Fruit fly (Drosophila melanogaster) whole organism, prepupa: Measurements from ENCODE around the gene Faa.

Experiments used
- CG11762 ChIP-seq: fragments of 200-800 bp; sonication (Bioruptor generic); optimal IDR thresholded peaks from 3 replicates; lab custom pipeline; 2016; ENCODE audit warnings: missing biosample characterization, missing genetic modification characterization; ENCODE audit not compliant: insufficient read depth
- CG11902 ChIP-seq: fragments of 200-800 bp; sonication (Bioruptor generic); optimal IDR thresholded peaks from 3 replicates; lab custom pipeline; 2016; ENCODE audit warnings: missing biosample characterization, missing genetic modification characterization
- CG15336 ChIP-seq: fragments of 200-800 bp; sonication (Bioruptor generic); IDR thresholded peaks from 2 replicates; pipeline ENCODE4 v1.3.6; 2022; ENCODE audit warnings: missing biosample characterization, missing genetic modification characterization
- CG1621 ChIP-seq: fragments of 200-800 bp; sonication (Bioruptor generic); optimal IDR thresholded peaks from 3 replicates; lab custom pipeline; 2018; ENCODE audit warnings: missing biosample characterization, mild to moderate bottlenecking, missing genetic modification characterization
- CG16779 ChIP-seq: fragments of 200-800 bp; sonication (Bioruptor generic); optimal IDR thresholded peaks from 3 replicates; lab custom pipeline; 2017; ENCODE audit warnings: missing biosample characterization, mild to moderate bottlenecking, missing genetic modification characterization
- CG3032 ChIP-seq: fragments of 200-800 bp; optimal IDR thresholded peaks from 2 replicates; lab custom pipeline; 2019; ENCODE audit warnings: missing biosample characterization, mild to moderate bottlenecking, missing genetic modification characterization, moderate library complexity
- CG32006 ChIP-seq: fragments of 200-800 bp; sonication (Bioruptor generic); optimal IDR thresholded peaks from 3 replicates; lab custom pipeline; 2017; ENCODE audit warnings: missing biosample characterization, mild to moderate bottlenecking, missing genetic modification characterization
- CG34406 ChIP-seq: fragments of 200-800 bp; sonication (Bioruptor generic); optimal IDR thresholded peaks from 3 replicates; lab custom pipeline; 2016; ENCODE audit warnings: missing biosample characterization, missing genetic modification characterization
- CG3919 ChIP-seq: fragments of 200-800 bp; sonication (Bioruptor generic); optimal IDR thresholded peaks from 3 replicates; lab custom pipeline; 2016; ENCODE audit warnings: missing biosample characterization, missing genetic modification characterization
- CG6163 ChIP-seq: fragments of 200-800 bp; sonication (Bioruptor generic); IDR thresholded peaks from 3 replicates; pipeline ENCODE4 v1.3.6; 2022; ENCODE audit warnings: missing biosample characterization, missing genetic modification characterization
- CG6792 ChIP-seq: fragments of 200-800 bp; sonication (Bioruptor generic); optimal IDR thresholded peaks from 3 replicates; lab custom pipeline; 2016; ENCODE audit warnings: missing biosample characterization, missing genetic modification characterization
- CG6854 ChIP-seq: fragments of 200-800 bp; sonication (Bioruptor generic); optimal IDR thresholded peaks from 2 replicates; lab custom pipeline; 2017; ENCODE audit warnings: missing biosample characterization, mild to moderate bottlenecking, missing genetic modification characterization
- CG7368 ChIP-seq: fragments of 200-800 bp; sonication (Bioruptor generic); optimal IDR thresholded peaks from 3 replicates; lab custom pipeline; 2016; ENCODE audit warnings: missing biosample characterization, missing genetic modification characterization
- CG8119 ChIP-seq: fragments of 200-800 bp; sonication (Bioruptor generic); IDR thresholded peaks from 3 replicates; pipeline ENCODE4 v1.3.6; 2022; ENCODE audit warnings: missing biosample characterization, missing genetic modification characterization
- CG9139 ChIP-seq: fragments of 200-800 bp; sonication (Bioruptor generic); optimal IDR thresholded peaks from 3 replicates; lab custom pipeline; 2017; ENCODE audit warnings: missing biosample characterization, mild to moderate bottlenecking, missing genetic modification characterization
- Eip75B ChIP-seq: fragments of 200-800 bp; sonication (Bioruptor generic); optimal IDR thresholded peaks from 3 replicates; lab custom pipeline; 2016; ENCODE audit warnings: missing biosample characterization, missing genetic modification characterization
- Eip78C ChIP-seq: fragments of 200-800 bp; sonication (Bioruptor generic); peaks from one replicate; lab custom pipeline; 2016; ENCODE audit warnings: missing biosample characterization, missing genetic modification characterization
- Eip93F ChIP-seq: fragments of 200-800 bp; sonication (Bioruptor generic); optimal IDR thresholded peaks from 2 replicates; lab custom pipeline; 2016; ENCODE audit warnings: missing biosample characterization, mild to moderate bottlenecking, missing genetic modification characterization
- Ets21C ChIP-seq: fragments of 200-800 bp; sonication (Bioruptor generic); optimal IDR thresholded peaks from 3 replicates; lab custom pipeline; 2016; ENCODE audit warnings: missing biosample characterization, missing genetic modification characterization
- Ets96B ChIP-seq: fragments of 200-800 bp; optimal IDR thresholded peaks from 2 replicates; lab custom pipeline; 2019; ENCODE audit warnings: missing biosample characterization, mild to moderate bottlenecking, missing genetic modification characterization, moderate library complexity
- Gug ChIP-seq: fragments of 200-800 bp; sonication (Bioruptor generic); IDR thresholded peaks from 2 replicates; pipeline ENCODE4 v1.3.6; 2022; ENCODE audit warnings: missing biosample characterization, missing genetic modification characterization
- Hr39 ChIP-seq: fragments of 200-800 bp; sonication (Bioruptor generic); optimal IDR thresholded peaks from 2 replicates; lab custom pipeline; 2016; ENCODE audit warnings: missing biosample characterization, missing genetic modification characterization
- Hr4 ChIP-seq: fragments of 200-800 bp; sonication (Bioruptor generic); optimal IDR thresholded peaks from 3 replicates; lab custom pipeline; 2016; ENCODE audit warnings: missing biosample characterization, missing genetic modification characterization
- Lpt ChIP-seq: fragments of 200-800 bp; sonication (Bioruptor generic); optimal IDR thresholded peaks from 3 replicates; lab custom pipeline; 2016; ENCODE audit warnings: missing biosample characterization, missing genetic modification characterization
- Met ChIP-seq: fragments of 200-800 bp; sonication (Bioruptor generic); optimal IDR thresholded peaks from 3 replicates; lab custom pipeline; 2016; ENCODE audit warnings: missing biosample characterization, missing genetic modification characterization
- OdsH ChIP-seq: fragments of 200-800 bp; sonication (Bioruptor generic); optimal IDR thresholded peaks from 3 replicates; lab custom pipeline; 2016; ENCODE audit warnings: missing biosample characterization, missing genetic modification characterization
- Sox102F ChIP-seq: fragments of 200-800 bp; sonication (Bioruptor generic); optimal IDR thresholded peaks from 2 replicates; lab custom pipeline; 2016; ENCODE audit warnings: missing biosample characterization, mild to moderate bottlenecking, missing genetic modification characterization
- Sox14 ChIP-seq: fragments of 200-800 bp; sonication (Bioruptor generic); optimal IDR thresholded peaks from 3 replicates; lab custom pipeline; 2016; ENCODE audit warnings: missing biosample characterization, missing genetic modification characterization
- achi ChIP-seq: fragments of 200-800 bp; sonication (Bioruptor generic); optimal IDR thresholded peaks from 3 replicates; lab custom pipeline; 2016; ENCODE audit warnings: missing biosample characterization, missing genetic modification characterization
- cyc ChIP-seq: fragments of 200-800 bp; sonication (Bioruptor generic); optimal IDR thresholded peaks from 3 replicates; lab custom pipeline; 2016; ENCODE audit warnings: missing biosample characterization, missing genetic modification characterization
- eg ChIP-seq: fragments of 200-800 bp; sonication (Bioruptor generic); IDR thresholded peaks from 3 replicates; pipeline ENCODE4 v1.3.6; 2022; ENCODE audit warnings: missing biosample characterization, missing genetic modification characterization
- fd59A ChIP-seq: fragments of 200-800 bp; sonication (Bioruptor generic); optimal IDR thresholded peaks from 2 replicates; lab custom pipeline; 2017; ENCODE audit warnings: missing biosample characterization, mild to moderate bottlenecking, missing genetic modification characterization, missing genetic modification reagents
- fd85E ChIP-seq: fragments of 200-800 bp; sonication (Bioruptor generic); optimal IDR thresholded peaks from 3 replicates; lab custom pipeline; 2016; ENCODE audit warnings: missing biosample characterization, missing genetic modification characterization
- fkh ChIP-seq: fragments of 200-800 bp; sonication (Bioruptor generic); optimal IDR thresholded peaks from 3 replicates; lab custom pipeline; 2017; ENCODE audit warnings: missing biosample characterization, mild to moderate bottlenecking, missing genetic modification characterization, moderate library complexity
- net ChIP-seq: fragments of 200-800 bp; sonication (Bioruptor generic); optimal IDR thresholded peaks from 3 replicates; lab custom pipeline; 2016; ENCODE audit warnings: missing biosample characterization, missing genetic modification characterization
- pdm3 ChIP-seq: fragments of 200-800 bp; sonication (Bioruptor generic); optimal IDR thresholded peaks from 3 replicates; lab custom pipeline; 2016; ENCODE audit warnings: missing biosample characterization, missing genetic modification characterization
- salr ChIP-seq, 2 experiments: fragments of 200-800 bp; sonication (Bioruptor generic); optimal IDR thresholded peaks; 3 replicates each; lab custom pipeline; 2016 to 2018; ENCODE audit warnings: missing biosample characterization in 2 of 2, missing genetic modification characterization in 2 of 2, mild to moderate bottlenecking in 1 of 2
- ss ChIP-seq, 2 experiments: fragments of 200-800 bp; sonication (Bioruptor generic); optimal IDR thresholded peaks; 2 replicates in 1 of 2; 3 replicates in 1 of 2; lab custom pipeline; 2017 to 2018; ENCODE audit warnings: mild to moderate bottlenecking in 2 of 2, missing biosample characterization in 2 of 2, missing genetic modification characterization in 2 of 2, moderate library complexity in 1 of 2
- svp ChIP-seq: fragments of 200-800 bp; sonication (Bioruptor generic); peaks from one replicate; lab custom pipeline; 2016; ENCODE audit warnings: missing biosample characterization, missing genetic modification characterization

Faa gene

DNA sequence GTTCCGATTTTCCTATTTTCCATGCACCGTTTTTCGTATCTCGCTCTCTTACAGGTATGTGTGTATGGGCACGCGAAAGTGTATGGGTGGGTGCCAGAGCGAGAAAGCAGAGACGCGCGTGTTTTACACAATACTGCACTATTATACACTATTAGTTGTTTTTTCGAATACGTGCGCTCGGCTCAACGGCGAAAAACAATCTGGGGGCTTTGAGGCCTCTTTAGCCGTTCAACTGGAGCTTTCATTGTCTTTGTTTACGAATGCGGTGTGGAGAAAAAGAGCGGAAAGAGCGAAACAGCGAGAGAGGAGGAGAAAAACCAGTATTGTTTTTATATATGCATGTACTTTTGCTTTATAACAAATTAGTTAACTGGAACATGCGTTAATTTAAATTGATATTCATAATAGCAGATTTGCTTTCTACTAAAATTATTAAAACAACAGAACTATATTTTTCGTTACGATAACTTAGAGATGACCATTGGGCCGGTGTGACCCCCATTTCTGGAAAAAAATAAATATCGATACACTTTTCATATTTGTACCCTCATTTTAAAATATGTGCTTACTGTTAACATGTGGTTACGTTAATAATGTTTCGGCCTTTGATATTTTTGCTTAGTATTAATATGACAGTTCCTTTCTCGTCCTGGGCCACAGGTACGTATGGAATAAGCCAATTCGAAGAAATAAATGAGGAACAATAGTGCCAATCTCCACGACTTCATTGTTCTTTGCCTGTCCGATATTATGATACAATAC, 28.9 kb upstream of the Faa start, which contains the start of gene CG14995 (continued):
- TF ChIP-seq Sox102F (GFP tag; lab: Kevin White, UChicago) (peak; percentile 15), cyc (GFP tag; lab: Kevin White, UChicago) (no peak), CG6163 (GFP tag; lab: Robert Waterston, UW) (peak; percentile 64; the same call in 2 of the 3 replicates), CG9139 (peak; percentile 32), CG7368 (GFP tag; lab: Kevin White, UChicago) (no peak), achi (GFP tag; lab: Kevin White, UChicago) (no peak), Ets96B (tag; lab: Kevin White, UChicago) (peak; percentile 2), CG16779 (tag; lab: Kevin White, UChicago) (peak; percentile 57), CG32006 (no peak), eg (0 out of 3 replicates have a peak, but pooled peaks have one; percentile 31), Met (no peak), Eip75B (peak; percentile 33), CG3919 (GFP tag; lab: Kevin White, UChicago) (peak; percentile 44), Eip78C (GFP tag; lab: Kevin White, UChicago) (peak; percentile 76), CG8119 (GFP tag; lab: Robert Waterston, UW) (peak; percentile 33; the same call in 2 of the 3 replicates), pdm3 (GFP tag; lab: Kevin White, UChicago) (no peak), CG11902 (GFP tag; lab: Kevin White, UChicago) (no peak), Hr39 (GFP tag; lab: Kevin White, UChicago) (no peak), Sox14 (GFP tag; lab: Kevin White, UChicago) (peak; percentile 33), CG15336 (GFP tag; lab: Robert Waterston, UW) (peak; percentile 58; the same call in 1 of the 2 replicates), CG34406 (GFP tag; lab: Kevin White, UChicago) (no peak), net (no peak), fd85E (GFP tag; lab: Kevin White, UChicago) (peak; percentile 19), Lpt (GFP tag; lab: Kevin White, UChicago) (peak; percentile 37), Ets21C (GFP tag; lab: Kevin White, UChicago) (no peak), CG6792 (GFP tag; lab: Kevin White, UChicago) (no peak)

- TF ChIP-seq fkh (GFP tag; lab: Kevin White, UChicago): peak; percentile 36
- peak; percentile 4 for TF ChIP-seq svp (GFP tag; lab: Kevin White, UChicago)
- no peak for TF ChIP-seq net
These were observed 25.4 kb upstream of the Faa start for dm6 chr3L:4099194-4099593.

- TF ChIP-seq Eip78C (GFP tag; lab: Kevin White, UChicago): no peak
- TF ChIP-seq ss (GFP tag; optimal IDR thresholded peaks at IDR 0.05; lab: Kevin White, UChicago): peak in 1 of 2 experiments; percentile 96
These were observed 22.8 kb upstream of the Faa start for dm6 chr3L:4096546-4096945.

DNA sequence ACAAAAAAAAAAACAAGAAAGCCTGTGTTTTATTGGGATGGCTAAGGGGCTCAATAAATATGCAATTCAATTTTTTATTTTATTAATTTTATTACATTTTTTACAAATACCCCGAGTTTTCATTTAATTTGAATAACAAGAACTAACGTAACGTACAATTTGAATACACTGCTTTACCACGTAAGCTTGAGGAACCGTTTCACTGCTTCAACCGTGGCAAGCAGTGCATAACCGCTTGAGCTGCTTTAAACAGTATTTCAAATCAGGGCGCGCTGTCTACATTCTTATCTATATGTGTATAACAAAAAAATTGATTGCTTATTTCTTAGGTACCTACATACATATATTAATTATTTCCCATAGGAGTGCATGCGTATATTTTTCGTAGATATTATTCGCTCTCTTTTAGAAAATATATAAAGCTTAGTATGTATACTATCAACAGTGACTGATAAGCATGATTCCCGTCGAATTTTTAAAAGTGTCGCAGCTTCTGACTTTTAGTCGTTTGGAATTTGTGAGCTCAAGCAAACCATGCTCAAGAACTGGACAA, 19.0 kb upstream of the Faa start, which contains the start of gene CG14990:
CG14990 (plus strand) TSS at position 503 of the 553 bp plus-strand sequence.
- TF ChIP-seq CG3032 (tag; lab: Kevin White, UChicago): no peak
- TF ChIP-seq CG6792 (GFP tag; lab: Kevin White, UChicago): no peak
- no peak for TF ChIP-seq Eip93F (GFP tag; lab: Kevin White, UChicago)
- no peak for TF ChIP-seq Gug (GFP tag; lab: Robert Waterston, UW)
- no peak for TF ChIP-seq CG16779 (tag; lab: Kevin White, UChicago)
- no peak for TF ChIP-seq ss (GFP tag; optimal IDR thresholded peaks at IDR 0.05; lab: Kevin White, UChicago)
- TF ChIP-seq CG34406 (GFP tag; lab: Kevin White, UChicago): no peak
- TF ChIP-seq fd59A (GFP tag; lab: Kevin White, UChicago): no peak
- TF ChIP-seq CG6854 (GFP tag; lab: Kevin White, UChicago): no peak
- TF ChIP-seq Hr39 (GFP tag; lab: Kevin White, UChicago): no peak
- no peak for TF ChIP-seq Hr4 (GFP tag; lab: Kevin White, UChicago)
- TF ChIP-seq achi (GFP tag; lab: Kevin White, UChicago): no peak
- no peak for TF ChIP-seq CG1621 (tag; lab: Kevin White, UChicago)
- TF ChIP-seq CG11762 (GFP tag; lab: Kevin White, UChicago): no peak
- no peak for TF ChIP-seq salr (GFP tag; optimal IDR thresholded peaks at IDR 0.05; lab: Kevin White, UChicago)
- no peak for TF ChIP-seq OdsH
- TF ChIP-seq, all 60 proteins: peak for 0
